Fruit fly (Drosophila melanogaster) whole organism, wandering third instar larva: ENCODE data around the gene CG46308.

ENCODE experiments used
- CG32264 ChIP-seq: fragments of 200-800 bp; sonication (Bioruptor generic); optimal IDR thresholded peaks from 2 replicates; lab custom pipeline; 2016; ENCODE audit warnings: missing biosample characterization, missing genetic modification characterization
- CG9705 ChIP-seq: fragments of 200-800 bp; sonication (Bioruptor generic); optimal IDR thresholded peaks from 2 replicates; lab custom pipeline; 2018; ENCODE audit warnings: missing biosample characterization, mild to moderate bottlenecking, missing genetic modification characterization
- CrebA ChIP-seq: fragments of 200-800 bp; sonication (Bioruptor generic); optimal IDR thresholded peaks from 2 replicates; lab custom pipeline; 2016; ENCODE audit warnings: missing biosample characterization, mild to moderate bottlenecking, missing genetic modification characterization, borderline replicate concordance
- Dfd ChIP-seq: fragments of >200 bp; optimal IDR thresholded peaks from 2 replicates; lab custom pipeline; 2017; ENCODE audit warnings: missing biosample characterization, missing genetic modification characterization
- Dif ChIP-seq: fragments of 200-275, 200-300 bp; sonication (Bioruptor generic); optimal IDR thresholded peaks from 2 replicates; lab custom pipeline; 2018; ENCODE audit warnings: missing biosample characterization, missing genetic modification characterization; ENCODE audit not compliant: partially characterized antibody
- GATAd ChIP-seq: sonication (Bioruptor generic); optimal IDR thresholded peaks from 2 replicates; lab custom pipeline; 2016; ENCODE audit warnings: missing biosample characterization, missing genetic modification characterization
- HLH106 ChIP-seq: fragments of 200-800 bp; optimal IDR thresholded peaks from 3 replicates; lab custom pipeline; 2019; ENCODE audit warnings: missing biosample characterization, mild to moderate bottlenecking, missing genetic modification characterization, moderate library complexity
- Hnf4 ChIP-seq: fragments of 200-800 bp; sonication (Bioruptor generic); optimal IDR thresholded peaks from 2 replicates; lab custom pipeline; 2016; ENCODE audit warnings: missing biosample characterization, mild to moderate bottlenecking, missing genetic modification characterization
- Hr78 ChIP-seq: fragments of >200 bp; optimal IDR thresholded peaks from 2 replicates; lab custom pipeline; 2017; ENCODE audit warnings: missing biosample characterization, missing genetic modification characterization
- Hr83 ChIP-seq: fragments of 200-300 bp; sonication (Bioruptor generic); optimal IDR thresholded peaks from 2 replicates; lab custom pipeline; 2016; ENCODE audit warnings: missing biosample characterization, mild to moderate bottlenecking, missing genetic modification characterization, moderate library complexity; ENCODE audit not compliant: poor library complexity, severe bottlenecking
- Jra ChIP-seq: sonication (Bioruptor generic); optimal IDR thresholded peaks from 2 replicates; lab custom pipeline; 2016; ENCODE audit warnings: missing biosample characterization, missing genetic modification characterization
- Mio ChIP-seq: sonication (Bioruptor generic); optimal IDR thresholded peaks from 2 replicates; lab custom pipeline; 2016; ENCODE audit warnings: missing biosample characterization, missing genetic modification characterization
- Myc ChIP-seq: fragments of >200 bp; optimal IDR thresholded peaks from 2 replicates; lab custom pipeline; 2017
- N ChIP-seq: fragments of >200 bp; optimal IDR thresholded peaks from 2 replicates; lab custom pipeline; 2018; ENCODE audit warnings: missing biosample characterization, missing external identifiers, missing genetic modification characterization
- OdsH ChIP-seq: fragments of 200-800 bp; sonication (Bioruptor generic); optimal IDR thresholded peaks from 2 replicates; lab custom pipeline; 2016; ENCODE audit warnings: missing biosample characterization, mild to moderate bottlenecking, missing genetic modification characterization
- Rel ChIP-seq, 2 experiments: fragments of 200-800 bp; sonication (Bioruptor generic) in 1 of 2; optimal IDR thresholded peaks; 2 replicates in 1 of 2; 3 replicates in 1 of 2; lab custom pipeline; 2016 to 2019; ENCODE audit warnings: mild to moderate bottlenecking in 2 of 2, missing biosample characterization in 2 of 2, missing genetic modification characterization in 2 of 2, moderate library complexity in 1 of 2
- Sp1 ChIP-seq: fragments of 200-800 bp; sonication (Bioruptor generic); optimal IDR thresholded peaks from 3 replicates; lab custom pipeline; 2019; ENCODE audit warnings: missing biosample characterization, mild to moderate bottlenecking, missing genetic modification characterization, moderate library complexity
- Vsx2 ChIP-seq: fragments of 200-300, 225-300 bp; sonication (Bioruptor generic); optimal IDR thresholded peaks from 2 replicates; lab custom pipeline; 2018; ENCODE audit warnings: missing biosample characterization, missing genetic modification characterization; ENCODE audit not compliant: partially characterized antibody
- br ChIP-seq: fragments of 200-800 bp; sonication (Bioruptor generic); optimal IDR thresholded peaks from 2 replicates; lab custom pipeline; 2016; ENCODE audit warnings: missing biosample characterization, missing genetic modification characterization
- brk ChIP-seq: fragments of 200-800 bp; sonication (Bioruptor generic); optimal IDR thresholded peaks from 2 replicates; lab custom pipeline; 2016; ENCODE audit warnings: missing biosample characterization, mild to moderate bottlenecking, missing genetic modification characterization
- dl ChIP-seq, 2 experiments: fragments of 175-275, 200-275 bp in 1 of 2; fragments of 200-275 bp in 1 of 2; sonication (Bioruptor generic); optimal IDR thresholded peaks; lab custom pipeline; 2018; ENCODE audit warnings: mild to moderate bottlenecking in 2 of 2, missing biosample characterization in 2 of 2, missing genetic modification characterization in 2 of 2, moderate library complexity in 2 of 2; ENCODE audit not compliant: partially characterized antibody in 2 of 2, insufficient read depth in 1 of 2
- dmrt93B ChIP-seq: fragments of 200-800 bp; sonication (Bioruptor generic); optimal IDR thresholded peaks from 2 replicates; lab custom pipeline; 2018; ENCODE audit warnings: missing biosample characterization, mild to moderate bottlenecking, missing genetic modification characterization
- dsf ChIP-seq: sonication (Bioruptor generic); optimal IDR thresholded peaks from 2 replicates; lab custom pipeline; 2016; ENCODE audit warnings: missing biosample characterization, missing genetic modification characterization, borderline replicate concordance
- ey ChIP-seq: fragments of 200-800 bp; sonication (Bioruptor generic); optimal IDR thresholded peaks from 2 replicates; lab custom pipeline; 2016; ENCODE audit warnings: missing biosample characterization, missing genetic modification characterization
- foxo ChIP-seq, 2 experiments: fragments of 200-800 bp; sonication (Bioruptor generic); optimal IDR thresholded peaks; 2 replicates in 1 of 2; 3 replicates in 1 of 2; lab custom pipeline; 2016 to 2017; ENCODE audit warnings: missing biosample characterization in 2 of 2, missing genetic modification characterization in 2 of 2
- fru ChIP-seq: fragments of 200-800 bp; sonication (Bioruptor generic); optimal IDR thresholded peaks from 3 replicates; lab custom pipeline; 2016; ENCODE audit warnings: missing biosample characterization, mild to moderate bottlenecking, missing genetic modification characterization
- h ChIP-seq: fragments of 200-800 bp; sonication (Bioruptor generic); optimal IDR thresholded peaks from 3 replicates; lab custom pipeline; 2016; ENCODE audit warnings: missing biosample characterization, mild to moderate bottlenecking, missing genetic modification characterization
- jim ChIP-seq: fragments of 175-275, 200-325 bp; sonication (Bioruptor generic); optimal IDR thresholded peaks from 2 replicates; lab custom pipeline; 2016; ENCODE audit warnings: missing biosample characterization, mild to moderate bottlenecking, missing genetic modification characterization
- lola ChIP-seq: fragments of >200 bp; optimal IDR thresholded peaks from 2 replicates; lab custom pipeline; 2017; ENCODE audit warnings: missing biosample characterization, missing genetic modification characterization
- pan ChIP-seq: fragments of >200 bp; optimal IDR thresholded peaks from 2 replicates; lab custom pipeline; 2017
- psq ChIP-seq: fragments of 200-800 bp; sonication (Bioruptor generic); optimal IDR thresholded peaks from 3 replicates; lab custom pipeline; 2017; ENCODE audit warnings: missing biosample characterization, mild to moderate bottlenecking, missing genetic modification characterization, moderate library complexity
- rgr ChIP-seq: fragments of 200-800 bp; sonication (Bioruptor generic); optimal IDR thresholded peaks from 3 replicates; lab custom pipeline; 2016; ENCODE audit warnings: missing biosample characterization, mild to moderate bottlenecking, missing genetic modification characterization
- usp ChIP-seq: fragments of >200 bp; optimal IDR thresholded peaks from 2 replicates; lab custom pipeline; 2017; ENCODE audit warnings: missing biosample characterization, missing genetic modification characterization
- woc ChIP-seq: sonication (Bioruptor generic); optimal IDR thresholded peaks from 2 replicates; lab custom pipeline; 2016; ENCODE audit warnings: missing biosample characterization, mild to moderate bottlenecking, missing genetic modification characterization

CG46308 gene

DNA sequence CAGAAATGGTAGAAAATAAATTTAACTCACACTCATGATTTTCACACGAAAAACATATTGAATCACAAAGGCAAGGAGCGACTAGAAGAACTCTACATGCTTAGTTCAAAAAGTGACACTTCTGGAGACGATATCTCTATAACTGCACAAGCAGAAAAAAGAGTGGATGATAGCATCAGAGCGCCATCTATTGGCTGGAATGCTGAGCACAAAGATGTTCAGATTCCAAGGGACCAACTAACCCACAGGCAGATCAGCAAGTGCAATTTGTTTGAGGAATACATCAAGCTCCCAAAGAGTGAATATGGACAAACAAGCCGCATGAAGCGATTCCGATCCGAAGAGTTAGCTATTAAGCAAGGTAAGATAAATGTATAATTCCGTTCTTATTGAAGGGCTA, 79.1 kb downstream of the CG46308 start, which contains the start of gene CG16852:
Gene CG16852, plus strand, starts transcription at position 48 of the 400 bp plus-strand sequence.
- TF ChIP-seq lola (GFP tag; lab: Kevin White, UChicago) = no peak
- no peak for TF ChIP-seq OdsH (GFP tag; lab: Kevin White, UChicago)
- no peak for TF ChIP-seq Jra (GFP tag; lab: Kevin White, UChicago)
- no peak for TF ChIP-seq Hr78 (GFP tag; lab: Kevin White, UChicago)
- TF ChIP-seq br (GFP tag; lab: Kevin White, UChicago) = no peak
- TF ChIP-seq CrebA (GFP tag; lab: Kevin White, UChicago) = no peak
- TF ChIP-seq Myc (lab: Kevin White, UChicago) = no peak
- TF ChIP-seq dmrt93B (GFP tag; lab: Kevin White, UChicago) = no peak
- TF ChIP-seq N = no peak

DNA sequence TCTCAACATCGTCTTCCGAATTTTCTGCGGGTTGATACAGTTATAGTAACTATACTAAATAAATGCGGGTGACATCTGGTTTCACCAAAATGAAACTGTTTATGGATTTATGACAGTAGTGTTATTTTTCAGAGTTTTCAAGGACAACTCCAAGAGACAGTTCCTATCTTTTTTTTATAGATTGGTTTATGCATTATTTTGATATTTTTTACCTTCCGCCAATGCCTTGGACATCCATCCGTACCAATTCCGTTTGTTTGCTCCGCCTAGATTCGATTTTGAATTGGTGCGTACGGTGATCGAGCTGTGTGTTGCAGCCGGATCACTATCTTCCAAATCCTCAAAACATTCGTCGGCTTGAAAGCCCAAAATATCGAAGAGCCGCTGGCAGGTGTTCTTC, 80.4 kb downstream of the CG46308 start, which contains the start of gene CG16853:
Gene CG16853, plus strand, starts transcription at position 301 of the 400 bp plus-strand sequence.
- TF ChIP-seq HLH106 (no peak), Jra (GFP tag; lab: Kevin White, UChicago) (no peak)

DNA sequence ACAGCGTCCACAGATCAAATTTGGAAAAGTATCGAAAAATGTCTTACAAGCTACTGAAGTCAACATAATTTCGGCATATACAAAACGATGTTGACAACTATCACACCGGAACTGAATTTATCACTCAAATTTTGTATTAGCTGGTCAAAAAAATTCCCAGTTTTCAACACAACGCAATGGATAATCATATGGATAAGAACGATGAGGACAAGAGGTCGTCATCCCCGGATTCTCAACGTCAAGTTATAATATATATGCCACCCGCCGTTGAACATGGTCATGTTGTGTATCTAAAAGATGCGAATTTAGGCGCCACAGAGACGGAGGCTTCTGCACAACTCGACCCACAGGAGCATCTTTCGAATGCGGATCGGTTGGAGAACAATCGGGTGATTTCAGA, 80.9 kb downstream of the CG46308 start, which contains the start of gene CG9263:
Gene CG9263, minus strand, starts transcription at position 101 of the 400 bp plus-strand sequence.
- TF ChIP-seq Hnf4 (GFP tag; lab: Kevin White, UChicago) = no peak
- no peak for TF ChIP-seq Hr78 (GFP tag; lab: Kevin White, UChicago)
- no peak for TF ChIP-seq CG9705 (GFP tag; lab: Kevin White, UChicago)
- no peak for TF ChIP-seq Sp1 (GFP tag; lab: Kevin White, UChicago)
- TF ChIP-seq dmrt93B (GFP tag; lab: Kevin White, UChicago) = no peak
- TF ChIP-seq Mio (GFP tag; lab: Kevin White, UChicago) = no peak
- TF ChIP-seq Myc (lab: Kevin White, UChicago) = no peak
- TF ChIP-seq pan (lab: Kevin White, UChicago) = no peak
- no peak for TF ChIP-seq fru
- TF ChIP-seq Hr83 (GFP tag; lab: Kevin White, UChicago) = no peak
- TF ChIP-seq Dif (GFP tag; lab: Kevin White, UChicago) = no peak
- no peak for TF ChIP-seq N
- TF ChIP-seq h = no peak
- no peak for TF ChIP-seq lola (GFP tag; lab: Kevin White, UChicago)
- no peak for TF ChIP-seq GATAd (GFP tag; lab: Kevin White, UChicago)
- no peak for TF ChIP-seq woc

DNA sequence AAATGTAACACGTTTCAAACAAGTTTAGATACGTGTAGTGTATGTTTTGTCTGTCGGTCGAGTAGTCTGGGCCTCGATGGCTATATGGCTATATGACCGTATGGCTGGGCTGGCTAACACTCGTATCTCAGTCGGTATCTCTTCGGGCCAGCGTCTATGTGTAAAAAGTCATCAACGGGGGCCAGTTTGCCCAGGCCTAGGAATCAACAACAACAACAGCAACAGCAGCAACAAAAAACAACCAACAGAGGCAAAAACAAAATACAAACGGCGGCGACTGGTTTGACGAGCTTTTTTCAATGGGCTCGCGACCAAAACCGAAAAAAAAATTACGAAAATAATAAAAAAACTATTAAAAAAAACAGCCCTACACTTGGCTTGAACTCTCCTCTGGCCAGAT, 84.1 kb downstream of the CG46308 start:
- TF ChIP-seq dsf (GFP tag; lab: Kevin White, UChicago) = no peak
- no peak for TF ChIP-seq Myc (lab: Kevin White, UChicago)
- no peak for TF ChIP-seq Dfd (GFP tag; lab: Kevin White, UChicago)

DNA sequence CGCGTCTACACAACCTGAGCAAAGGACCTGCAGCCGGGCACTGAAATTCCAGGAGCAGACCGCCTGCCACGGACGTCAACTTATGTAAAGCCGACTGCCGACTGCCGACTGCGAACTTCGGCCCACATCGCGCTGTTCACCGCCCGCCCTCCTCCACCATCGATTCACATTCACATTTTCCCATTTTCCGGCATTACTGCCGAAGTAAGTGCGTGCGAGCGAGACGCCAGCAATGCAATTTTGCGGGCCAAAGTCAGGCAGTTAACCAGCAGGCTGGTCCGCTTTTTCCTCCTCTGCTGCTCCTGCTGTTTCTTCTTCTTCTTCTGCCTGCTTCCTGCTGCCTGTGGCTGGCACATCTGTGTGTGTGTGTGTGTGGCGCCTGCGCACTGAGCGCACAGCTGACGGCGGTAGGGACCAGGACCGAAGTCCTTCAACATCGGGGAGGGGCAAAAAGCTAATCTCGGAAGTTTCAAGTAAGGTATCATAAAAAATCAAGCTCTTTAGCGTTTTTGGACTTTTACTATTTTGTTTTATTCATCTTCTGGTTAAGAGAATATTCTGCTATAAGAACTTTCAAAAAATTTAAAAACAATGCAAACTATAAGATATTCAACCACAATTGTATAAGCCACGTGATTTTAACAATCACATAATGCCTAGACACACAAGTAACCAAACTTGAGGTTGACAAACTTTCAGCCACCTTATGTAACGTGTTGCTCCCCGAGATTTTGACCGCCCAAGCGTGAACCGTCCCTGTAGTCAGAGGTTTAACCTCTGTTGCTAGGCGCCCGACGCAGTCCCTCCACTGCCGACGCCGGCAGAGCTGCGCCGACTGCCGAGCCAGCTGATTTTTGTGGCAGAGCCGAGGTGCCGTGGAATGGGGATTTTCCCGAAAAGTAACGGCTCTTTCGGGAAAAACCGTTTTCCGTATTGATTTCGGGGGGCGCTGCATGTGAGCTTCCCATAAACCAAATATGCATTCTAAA, 86.5 kb downstream of the CG46308 start:
- TF ChIP-seq CG32264 (GFP tag; lab: Kevin White, UChicago) = no peak
- peak in 1 of 2 experiments; percentile 82 for TF ChIP-seq foxo (GFP tag; optimal IDR thresholded peaks at IDR 0.05; lab: Kevin White, UChicago)
- TF ChIP-seq Hr78 (GFP tag; lab: Kevin White, UChicago) = no peak
- peak; percentile 75 for TF ChIP-seq ey (GFP tag; lab: Kevin White, UChicago)
- peak; percentile 61 for TF ChIP-seq rgr (GFP tag; lab: Kevin White, UChicago)
- TF ChIP-seq Vsx2 (GFP tag; lab: Kevin White, UChicago) = no peak
- no peak for TF ChIP-seq jim (GFP tag; lab: Kevin White, UChicago)
- TF ChIP-seq CG9705 (GFP tag; lab: Kevin White, UChicago) = peak; percentile 47
- peak; percentile 51 for TF ChIP-seq psq (GFP tag; lab: Kevin White, UChicago)
- TF ChIP-seq Dif (GFP tag; lab: Kevin White, UChicago) = no peak
- TF ChIP-seq Jra (GFP tag; lab: Kevin White, UChicago) = peak; percentile 52
- no peak for TF ChIP-seq dl (GFP tag; optimal IDR thresholded peaks at IDR 0.05; lab: Kevin White, UChicago; ENCODE audit: insufficient read depth in 1 of 2, partially characterized antibody in 2 of 2)
- no peak for TF ChIP-seq Dfd (GFP tag; lab: Kevin White, UChicago)
- TF ChIP-seq pan (lab: Kevin White, UChicago) = no peak
- no peak for TF ChIP-seq GATAd (GFP tag; lab: Kevin White, UChicago)
- TF ChIP-seq usp (GFP tag; lab: Kevin White, UChicago) = no peak
- no peak for TF ChIP-seq N
- TF ChIP-seq OdsH (GFP tag; lab: Kevin White, UChicago) = peak; percentile 66
- no peak for TF ChIP-seq brk (GFP tag; lab: Kevin White, UChicago)
- peak; percentile 84 for TF ChIP-seq fru
- no peak for TF ChIP-seq Myc (lab: Kevin White, UChicago)
- no peak for TF ChIP-seq Hr83 (GFP tag; lab: Kevin White, UChicago)
- no peak for TF ChIP-seq CrebA (GFP tag; lab: Kevin White, UChicago)
- peak; percentile 50 for TF ChIP-seq Hnf4 (GFP tag; lab: Kevin White, UChicago)
- peak; percentile 81 for TF ChIP-seq h
- no peak for TF ChIP-seq dsf (GFP tag; lab: Kevin White, UChicago)
- TF ChIP-seq br (GFP tag; lab: Kevin White, UChicago) = peak; percentile 69
- TF ChIP-seq Rel (GFP tag; optimal IDR thresholded peaks at IDR 0.05; lab: Kevin White, UChicago) = no peak
- TF ChIP-seq Rel (tag; optimal IDR thresholded peaks at IDR 0.05; lab: Kevin White, UChicago) = peak; percentile 69
- TF ChIP-seq Mio (GFP tag; lab: Kevin White, UChicago) = no peak
- peak; percentile 68 for TF ChIP-seq Sp1 (GFP tag; lab: Kevin White, UChicago)
